Fruit fly (Drosophila melanogaster) S2 (cell line): ENCODE results near the gene CG7276.

Source experiments
- CG8478 ChIP-seq: fragments of >200 bp; optimal IDR thresholded peaks from 2 replicates; lab custom pipeline; 2018
- CTCF ChIP-seq, 2 experiments: fragments of >200 bp; optimal IDR thresholded peaks; 2 replicates each; lab custom pipeline; 2018

DNA sequence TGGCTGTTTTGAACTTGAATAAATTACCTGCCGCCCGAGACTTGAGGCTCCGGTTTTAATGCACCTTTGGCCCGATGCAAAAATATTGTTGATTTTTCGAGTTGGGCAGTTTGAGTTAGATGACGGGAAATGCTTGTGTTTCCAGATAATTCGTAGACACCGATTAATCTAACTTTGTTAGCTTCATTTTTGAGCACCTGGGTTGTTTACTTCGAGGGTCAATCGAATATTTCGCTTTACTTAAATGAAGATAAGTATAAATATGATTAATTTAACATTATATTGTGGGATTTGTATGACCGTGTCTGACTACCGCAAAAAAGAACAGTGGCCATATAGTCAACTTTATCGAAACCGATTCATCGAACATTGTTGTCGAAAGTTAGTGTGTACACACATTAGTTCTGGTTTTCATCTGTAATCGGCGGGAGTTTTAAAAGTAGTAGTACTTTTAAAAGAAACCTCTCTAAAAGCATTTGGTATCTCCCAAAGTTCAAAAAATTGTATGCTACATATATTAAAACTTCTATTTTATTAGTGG, 25.9 kb downstream of the CG7276 start, which contains the start of gene CG7945:
- TF ChIP-seq CG8478 (lab: Kevin White, UChicago) (no peak), CTCF (optimal IDR thresholded peaks at IDR 0.05; lab: Kevin White, UChicago) (no peak)
